Fruit fly (Drosophila melanogaster) Kc167 (cell line): ENCODE data around the gene CG12539.

Experiments used
- Myc ChIP-seq: fragments of >200 bp; optimal IDR thresholded peaks from 2 replicates; lab custom pipeline; 2017; ENCODE audit warnings: missing external identifiers
- Sin3A ChIP-seq: fragments of >200 bp; optimal IDR thresholded peaks from 2 replicates; lab custom pipeline; 2018; ENCODE audit warnings: missing external identifiers
- h ChIP-seq: fragments of >200 bp; optimal IDR thresholded peaks from 3 replicates; lab custom pipeline; 2018; ENCODE audit warnings: missing external identifiers
- insv ChIP-seq: fragments of >200 bp; optimal IDR thresholded peaks from 3 replicates; lab custom pipeline; 2018; ENCODE audit warnings: missing external identifiers
- psq ChIP-seq: fragments of >200 bp; optimal IDR thresholded peaks from 2 replicates; lab custom pipeline; 2017; ENCODE audit warnings: missing external identifiers
- ttk ChIP-seq: sonication (Bioruptor generic); optimal IDR thresholded peaks from 2 replicates; lab custom pipeline; 2017; ENCODE audit warnings: missing external identifiers

CG12539 gene

DNA sequence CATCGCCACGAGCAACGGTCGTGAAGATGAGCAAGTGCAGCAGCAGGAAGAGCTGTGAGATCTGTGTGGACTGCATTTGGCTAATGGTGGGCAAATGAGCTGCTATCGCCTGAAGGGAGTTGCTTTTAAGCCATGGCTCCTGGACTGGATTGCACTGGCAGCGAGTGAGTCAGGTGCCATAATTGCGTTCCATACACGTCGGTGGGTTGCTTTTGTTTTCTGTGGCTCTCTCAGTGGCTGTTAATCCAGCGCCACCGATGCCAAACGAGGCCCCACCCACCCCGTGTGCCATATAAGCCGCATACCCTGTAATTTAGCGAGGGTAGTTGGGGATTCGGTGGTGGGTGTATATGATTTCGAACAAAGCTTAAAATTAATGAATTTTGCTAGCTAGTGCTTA is at the start of gene CG12539:
TSS of gene CG12539 (minus strand) at position 101 of the 400 bp plus-strand sequence.
- no peak for TF ChIP-seq insv
- TF ChIP-seq psq (lab: Kevin White, UChicago): no peak
- TF ChIP-seq h: no peak
- no peak for TF ChIP-seq ttk (lab: Kevin White, UChicago)
- no peak for TF ChIP-seq Myc (lab: Kevin White, UChicago)
- no peak for TF ChIP-seq Sin3A (lab: Kevin White, UChicago)

DNA sequence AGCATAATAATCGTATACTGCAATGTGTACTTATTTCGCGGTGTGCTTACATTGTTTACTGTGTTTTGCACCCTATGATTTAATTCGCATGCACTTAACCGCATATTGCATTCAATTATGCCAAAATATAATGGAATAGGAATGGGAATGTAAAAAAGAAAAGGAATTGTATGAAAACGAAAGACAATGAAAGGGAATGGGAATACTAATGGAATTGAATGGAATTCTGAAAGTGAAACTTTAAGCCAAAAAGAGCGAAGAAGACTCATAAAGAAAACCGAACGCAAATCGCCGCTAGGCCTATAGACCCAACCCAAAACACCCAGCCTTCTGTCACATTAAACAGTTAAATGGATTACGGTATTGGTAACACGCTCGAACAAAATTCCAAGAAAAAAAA is 49.3 kb upstream of the CG12539 start:
- TF ChIP-seq Sin3A (lab: Kevin White, UChicago) (no peak), ttk (lab: Kevin White, UChicago) (no peak), h (no peak), psq (lab: Kevin White, UChicago) (no peak), insv (no peak), Myc (lab: Kevin White, UChicago) (no peak)

DNA sequence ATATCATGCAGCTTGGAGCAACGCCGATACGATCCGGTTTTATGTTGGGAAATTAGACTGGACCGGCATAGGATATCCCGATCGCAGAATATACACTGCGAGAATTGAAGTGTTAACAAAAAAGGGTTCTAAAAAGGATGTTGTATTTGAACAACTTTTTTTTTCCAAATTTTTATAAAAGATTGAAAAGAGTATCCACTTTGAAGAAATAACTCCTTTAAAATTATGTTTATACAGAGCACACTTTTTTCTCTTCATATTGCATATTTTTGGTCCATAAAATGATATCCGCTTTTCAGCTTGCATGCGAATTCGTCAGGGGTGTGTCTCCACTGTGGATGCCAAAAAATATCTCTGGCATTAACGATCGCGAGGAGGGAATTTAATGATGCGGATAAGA is 47.7 kb upstream of the CG12539 start:
- no peak for TF ChIP-seq Sin3A (lab: Kevin White, UChicago)
- TF ChIP-seq insv: no peak
- TF ChIP-seq ttk (lab: Kevin White, UChicago): no peak
- no peak for TF ChIP-seq psq (lab: Kevin White, UChicago)
- TF ChIP-seq Myc (lab: Kevin White, UChicago): no peak
- no peak for TF ChIP-seq h

DNA sequence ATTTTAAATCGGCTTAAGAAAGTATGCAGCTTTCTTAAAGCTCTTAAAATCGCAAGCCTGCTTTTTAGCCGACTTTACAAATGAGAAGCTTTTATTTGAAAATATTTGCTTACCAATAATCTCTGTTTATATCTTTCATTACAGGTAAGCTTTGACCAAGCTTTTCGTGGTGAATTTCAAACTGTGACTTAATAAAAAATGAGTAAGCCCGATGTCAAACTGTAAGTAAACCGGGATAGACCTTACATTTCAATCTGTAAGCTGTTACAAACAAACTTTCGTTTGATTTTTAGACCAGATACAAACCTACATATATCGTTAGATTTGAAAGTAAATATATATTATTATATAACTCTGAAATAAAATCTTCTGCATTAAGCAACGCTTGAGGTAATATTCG is 41.0 kb upstream of the CG12539 start:
- no peak for TF ChIP-seq Sin3A (lab: Kevin White, UChicago)
- no peak for TF ChIP-seq psq (lab: Kevin White, UChicago)
- TF ChIP-seq Myc (lab: Kevin White, UChicago): no peak
- TF ChIP-seq insv: no peak
- TF ChIP-seq ttk (lab: Kevin White, UChicago): no peak
- TF ChIP-seq h: no peak

DNA sequence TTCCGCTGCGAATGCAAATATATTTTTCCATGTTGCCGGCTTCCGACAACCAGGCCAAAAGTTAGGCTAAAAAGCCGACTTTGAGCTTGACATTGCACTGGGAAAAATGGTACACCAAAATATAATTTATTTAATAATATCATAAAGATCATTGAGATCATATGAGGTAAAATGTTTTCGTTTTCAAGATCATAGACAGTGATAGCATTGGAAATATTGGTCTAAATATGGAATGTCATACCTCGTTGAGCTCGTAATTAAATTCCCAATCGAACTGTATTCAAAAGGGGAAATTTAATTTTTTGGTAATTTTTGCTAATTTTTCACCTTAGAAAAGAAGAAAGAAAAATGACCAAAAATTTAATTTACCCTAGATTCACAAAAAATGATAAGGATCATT is 39.4 kb upstream of the CG12539 start:
- TF ChIP-seq Myc (lab: Kevin White, UChicago): no peak
- no peak for TF ChIP-seq ttk (lab: Kevin White, UChicago)
- no peak for TF ChIP-seq h
- TF ChIP-seq Sin3A (lab: Kevin White, UChicago): no peak
- TF ChIP-seq psq (lab: Kevin White, UChicago): no peak
- no peak for TF ChIP-seq insv

DNA sequence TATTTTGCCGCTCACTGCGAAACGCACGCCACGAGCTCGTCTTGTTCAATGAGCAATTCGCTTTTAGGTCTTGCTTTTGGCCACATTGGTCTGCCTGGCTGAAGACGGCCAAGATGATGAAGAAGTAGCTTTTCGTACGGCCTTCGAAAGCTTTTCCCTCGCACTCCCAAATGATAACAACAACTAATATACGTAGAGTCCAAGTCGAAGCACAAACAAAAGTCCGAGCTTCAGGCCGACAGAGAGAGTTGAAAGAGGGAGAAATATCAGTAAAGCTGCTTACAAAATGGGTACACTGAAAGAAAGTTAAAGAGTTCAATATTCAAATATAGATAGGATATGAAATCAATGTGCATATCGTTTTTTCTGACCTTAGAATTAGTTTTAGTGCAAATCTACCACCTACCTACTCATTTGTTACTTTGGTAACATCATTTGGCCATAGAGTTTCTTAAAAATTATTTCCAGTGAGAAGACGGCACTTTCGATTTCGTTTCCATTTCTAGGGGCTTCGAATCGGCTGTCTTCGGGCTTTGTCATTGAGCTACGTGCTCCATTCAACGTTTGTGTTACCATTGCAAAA is 38.1 kb upstream of the CG12539 start, which contains the start of the genes CG45064 and CG45065:
TSS of gene CG45064 (minus strand) at position 51 of the 583 bp plus-strand sequence.
TSS of gene CG45065 (minus strand) at position 51 of the 583 bp plus-strand sequence.
- no peak for TF ChIP-seq Sin3A (lab: Kevin White, UChicago)
- TF ChIP-seq h: no peak
- TF ChIP-seq ttk (lab: Kevin White, UChicago): no peak
- no peak for TF ChIP-seq psq (lab: Kevin White, UChicago)
- TF ChIP-seq Myc (lab: Kevin White, UChicago): no peak
- TF ChIP-seq insv: no peak

DNA sequence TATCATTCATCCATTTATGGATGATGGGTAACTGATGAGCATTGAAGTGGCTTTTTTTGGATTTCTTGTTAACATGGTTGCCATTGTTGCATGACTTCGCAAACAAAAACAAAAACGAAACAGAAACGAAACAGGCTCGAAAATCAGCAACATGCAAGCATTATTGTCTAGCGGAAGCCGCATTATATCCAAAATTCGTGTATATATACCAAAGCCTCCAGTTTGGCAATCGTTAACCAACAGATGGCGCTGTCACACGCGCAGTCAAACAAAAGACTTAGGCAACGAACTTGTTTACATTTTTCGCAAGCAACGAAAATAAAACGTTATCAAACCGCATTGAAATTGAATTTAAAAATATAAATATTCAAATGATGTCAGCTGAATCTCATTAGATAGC is 34.4 kb upstream of the CG12539 start:
- TF ChIP-seq Sin3A (lab: Kevin White, UChicago): no peak
- TF ChIP-seq h: no peak
- no peak for TF ChIP-seq Myc (lab: Kevin White, UChicago)
- no peak for TF ChIP-seq psq (lab: Kevin White, UChicago)
- no peak for TF ChIP-seq ttk (lab: Kevin White, UChicago)
- TF ChIP-seq insv: no peak

DNA sequence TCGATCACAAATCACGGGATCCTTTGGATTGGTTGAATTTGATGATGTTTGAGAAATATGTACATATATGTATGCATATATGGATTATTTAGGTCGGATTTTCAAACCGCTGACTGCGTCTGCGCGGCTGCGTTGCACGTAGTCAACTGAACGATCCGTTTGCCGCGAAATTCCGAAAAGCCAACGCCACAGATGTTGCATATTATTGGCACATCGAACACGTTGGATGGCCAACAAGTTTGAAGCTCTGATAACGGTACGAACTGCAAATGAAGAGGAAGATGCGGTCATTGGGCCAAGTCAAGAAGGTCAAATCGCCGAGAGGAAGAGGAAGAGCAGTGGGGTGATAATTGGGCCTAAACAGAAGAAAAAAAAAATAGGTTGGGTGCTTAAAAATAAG is 26.5 kb upstream of the CG12539 start, which contains the start of gene CG9518:
TSS of gene CG9518 (minus strand) at position 154 of the 400 bp plus-strand sequence.
- TF ChIP-seq insv (no peak), ttk (lab: Kevin White, UChicago) (no peak), Myc (lab: Kevin White, UChicago) (no peak), h (no peak), psq (lab: Kevin White, UChicago) (no peak), Sin3A (lab: Kevin White, UChicago) (no peak)

DNA sequence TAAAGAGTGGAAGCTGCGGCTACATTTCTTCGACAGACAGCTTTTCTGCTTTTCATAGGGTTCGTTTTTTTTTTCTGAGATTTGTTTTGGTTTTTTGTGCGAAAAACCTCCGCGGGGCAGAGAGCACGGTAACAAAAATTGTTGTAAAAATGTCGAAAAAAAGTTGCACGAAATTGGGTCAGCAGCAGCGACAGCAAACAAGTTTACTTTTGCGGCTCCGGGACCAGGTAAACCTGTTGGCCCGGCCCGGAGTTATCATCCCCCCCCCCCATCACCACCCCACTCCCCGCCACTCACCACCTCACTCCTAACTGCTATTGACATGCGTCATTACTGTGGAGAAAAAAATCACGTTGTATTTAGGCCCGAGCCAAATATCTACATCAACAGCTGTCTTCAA is 23.9 kb upstream of the CG12539 start:
- TF ChIP-seq Myc (lab: Kevin White, UChicago) (no peak), h (no peak), Sin3A (lab: Kevin White, UChicago) (no peak), ttk (lab: Kevin White, UChicago) (no peak), insv (no peak), psq (lab: Kevin White, UChicago) (no peak)

DNA sequence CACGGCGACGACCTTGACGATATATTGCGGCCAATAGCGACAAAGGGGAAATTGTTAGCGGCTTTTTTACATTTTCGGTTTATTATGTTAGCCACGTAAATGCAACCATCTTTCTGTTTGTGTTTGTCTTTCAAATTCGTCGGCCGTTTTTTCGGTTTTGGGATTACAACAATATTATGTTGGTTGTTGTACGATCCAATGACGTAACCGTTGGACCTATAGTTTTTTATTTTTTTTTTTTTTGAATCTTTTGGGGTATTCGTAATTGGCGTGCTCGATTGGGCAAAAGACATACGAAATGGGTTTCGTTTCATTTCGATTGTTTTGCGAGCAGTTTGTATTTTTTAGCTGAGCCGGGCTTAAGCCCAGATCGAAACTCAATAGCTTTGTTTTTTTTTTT is 22.4 kb upstream of the CG12539 start:
- TF ChIP-seq Myc (lab: Kevin White, UChicago): no peak
- no peak for TF ChIP-seq insv
- no peak for TF ChIP-seq psq (lab: Kevin White, UChicago)

DNA sequence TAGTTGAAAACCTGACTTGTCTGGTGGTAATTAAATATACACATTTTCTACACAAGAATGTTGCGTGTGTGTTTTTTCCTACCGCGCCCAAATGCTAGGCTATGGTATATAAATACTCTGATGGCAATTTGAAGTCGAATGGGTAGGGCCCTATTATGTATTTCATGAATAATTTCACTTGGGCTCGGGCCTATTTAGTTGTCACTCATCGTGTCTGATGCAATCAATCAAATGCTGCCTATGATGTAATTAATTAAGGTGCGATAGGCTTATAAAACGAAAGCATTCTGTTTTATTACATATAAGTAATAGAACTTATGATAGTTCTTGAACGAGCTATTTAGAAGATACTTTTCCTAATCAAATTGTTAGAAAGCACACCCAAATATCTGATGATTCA is 17.9 kb upstream of the CG12539 start:
- TF ChIP-seq psq (lab: Kevin White, UChicago): no peak
- no peak for TF ChIP-seq insv
- no peak for TF ChIP-seq h
- TF ChIP-seq Myc (lab: Kevin White, UChicago): no peak
- no peak for TF ChIP-seq ttk (lab: Kevin White, UChicago)
- no peak for TF ChIP-seq Sin3A (lab: Kevin White, UChicago)

DNA sequence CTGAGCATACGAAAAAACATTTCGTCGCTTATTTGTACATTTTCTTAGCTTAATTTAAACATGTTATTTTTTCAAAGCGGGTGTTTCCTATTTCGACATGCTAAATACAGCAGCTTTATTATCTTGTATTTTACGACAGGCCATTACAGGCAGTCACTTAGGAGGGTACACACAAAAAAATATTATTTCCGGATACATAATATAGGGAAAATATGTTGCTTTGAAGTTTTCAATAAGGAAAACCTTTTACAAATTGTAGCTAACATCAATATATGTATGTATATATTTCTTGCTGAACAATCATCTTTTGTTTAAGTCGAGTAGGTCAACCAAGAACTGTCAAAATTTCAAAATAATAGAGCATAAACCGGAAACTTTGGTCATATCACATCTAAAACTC is 14.4 kb upstream of the CG12539 start, which contains the start of gene CG46399:
TSS of gene CG46399 (plus strand) at position 301 of the 400 bp plus-strand sequence.
- TF ChIP-seq h (no peak), psq (lab: Kevin White, UChicago) (no peak), Myc (lab: Kevin White, UChicago) (no peak), Sin3A (lab: Kevin White, UChicago) (no peak), insv (no peak), ttk (lab: Kevin White, UChicago) (no peak)

DNA sequence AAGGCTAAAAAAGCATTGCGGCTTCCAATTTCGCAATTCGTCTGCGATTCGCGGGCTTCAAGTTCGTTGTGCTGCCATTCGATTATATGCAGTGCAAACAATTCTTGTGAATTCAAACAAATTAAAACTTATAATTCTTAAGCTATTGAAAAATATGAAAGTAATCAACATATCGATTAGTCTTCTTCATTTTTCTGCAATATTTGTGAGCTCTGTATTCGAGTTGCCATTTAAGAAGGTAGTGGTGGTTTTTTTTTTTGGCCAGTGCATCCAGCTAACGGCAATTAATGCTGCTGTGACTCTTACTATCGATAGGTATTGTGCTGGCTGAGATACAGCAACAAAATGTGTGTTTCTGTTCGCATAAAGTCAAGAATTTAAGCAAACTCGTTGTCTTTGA is 13.3 kb upstream of the CG12539 start:
- no peak for TF ChIP-seq ttk (lab: Kevin White, UChicago)
- no peak for TF ChIP-seq Sin3A (lab: Kevin White, UChicago)
- TF ChIP-seq psq (lab: Kevin White, UChicago): no peak
- TF ChIP-seq Myc (lab: Kevin White, UChicago): no peak
- no peak for TF ChIP-seq h
- no peak for TF ChIP-seq insv
